Worm (Caenorhabditis elegans): ENCODE results near the gene F32H5.4.

F32H5.4 gene

ce11 chrV:13372821-13373220 is 12.5 kb downstream of the F32H5.4 start:
- TF ChIP-seq hmg-11 (tag; optimal IDR thresholded peaks at IDR 0.05): no peak
- peak; percentile 93 for TF ChIP-seq elt-2 (tag; optimal IDR thresholded peaks at IDR 0.05)
- TF ChIP-seq pqm-1 (tag; optimal IDR thresholded peaks at IDR 0.05): peak; percentile 66

DNA sequence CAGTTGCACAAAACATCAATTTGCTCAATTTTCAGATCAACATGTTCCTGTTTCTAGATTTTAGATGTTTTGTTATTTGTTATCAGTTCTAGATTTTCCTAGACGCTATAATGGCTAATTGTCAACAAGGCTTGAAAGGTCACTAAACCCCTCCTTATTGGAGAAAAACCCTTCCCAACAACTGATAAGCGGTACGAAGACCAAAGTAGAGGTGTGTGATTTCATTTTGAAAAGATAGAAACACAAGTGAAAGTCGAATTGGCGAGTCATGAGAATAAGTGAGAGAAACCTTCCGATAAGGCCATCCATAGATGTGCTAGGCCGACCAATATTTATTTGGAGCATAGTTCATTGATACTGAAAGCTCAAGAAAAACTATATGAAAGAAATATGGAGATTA is 13.3 kb downstream of the F32H5.4 start:
- TF ChIP-seq ceh-28 (tag; optimal IDR thresholded peaks at IDR 0.05) (no peak), elt-2 (tag; optimal IDR thresholded peaks at IDR 0.05) (peak; percentile 98), unc-62 (GFP tag; optimal IDR thresholded peaks at IDR 0.05) (no peak), pqm-1 (tag; optimal IDR thresholded peaks at IDR 0.05) (peak; percentile 70), jun-1 (tag; optimal IDR thresholded peaks at IDR 0.05) (peak; percentile 62), nhr-23 (tag; optimal IDR thresholded peaks at IDR 0.05) (peak; percentile 67), pha-4 (tag; optimal IDR thresholded peaks at IDR 0.05) (peak; percentile 64)

ce11 chrV:13374532-13374931 is 14.2 kb downstream of the F32H5.4 start:
- TF ChIP-seq fkh-2 (tag; optimal IDR thresholded peaks at IDR 0.05) (no peak), nhr-23 (tag; optimal IDR thresholded peaks at IDR 0.05) (peak; percentile 95), elt-2 (tag; optimal IDR thresholded peaks at IDR 0.05) (peak; percentile 31), lsy-12 (tag; optimal IDR thresholded peaks at IDR 0.05) (peak; percentile 18), nhr-43 (tag; optimal IDR thresholded peaks at IDR 0.05; ENCODE audit: poor library complexity, severe bottlenecking) (peak; percentile 49), tbx-2 (tag; optimal IDR thresholded peaks at IDR 0.05) (peak; percentile 6), unc-62 (GFP tag; optimal IDR thresholded peaks at IDR 0.05) (no peak), jun-1 (tag; optimal IDR thresholded peaks at IDR 0.05) (peak; percentile 16), ceh-9 (tag; optimal IDR thresholded peaks at IDR 0.05) (no peak), nfya-1 (tag; optimal IDR thresholded peaks at IDR 0.05; ENCODE audit: insufficient read depth) (no peak), aly-2 (tag; optimal IDR thresholded peaks at IDR 0.05) (no peak), fkh-10 (GFP tag; optimal IDR thresholded peaks at IDR 0.05) (no peak), ceh-28 (tag; optimal IDR thresholded peaks at IDR 0.05) (peak; percentile 56), lin-39 (tag; optimal IDR thresholded peaks at IDR 0.05) (no peak), nhr-25 (tag; optimal IDR thresholded peaks at IDR 0.05) (peak; percentile 93)

DNA sequence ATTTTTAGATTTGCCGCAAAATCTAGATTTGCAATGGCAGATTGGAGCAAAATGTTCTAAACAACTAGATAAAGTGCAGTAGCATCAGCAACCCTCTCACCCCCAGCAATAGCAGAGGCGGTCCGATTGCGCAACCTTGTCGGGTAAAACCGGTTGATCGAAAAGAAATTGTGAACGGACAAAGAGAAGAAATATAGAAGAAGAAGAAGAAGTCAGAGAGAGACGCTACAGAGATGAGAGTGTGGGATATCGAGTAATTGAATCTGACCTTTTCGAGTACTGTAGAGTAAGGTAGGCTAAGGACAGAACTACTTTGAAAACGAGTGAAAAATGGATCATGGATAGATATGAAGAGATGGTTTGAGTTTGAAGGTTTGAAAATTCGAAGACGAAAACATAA is 15.5 kb downstream of the F32H5.4 start:
- TF ChIP-seq nhr-43 (tag; optimal IDR thresholded peaks at IDR 0.05; ENCODE audit: poor library complexity, severe bottlenecking) (peak; percentile 33), pqm-1 (tag; optimal IDR thresholded peaks at IDR 0.05) (no peak), nfya-1 (tag; optimal IDR thresholded peaks at IDR 0.05; ENCODE audit: insufficient read depth) (peak; percentile 4), hmg-11 (tag; optimal IDR thresholded peaks at IDR 0.05) (no peak), snpc-4 (tag; optimal IDR thresholded peaks at IDR 0.05) (no peak), elt-1 (tag; optimal IDR thresholded peaks at IDR 0.05) (peak; percentile 27), jun-1 (tag; optimal IDR thresholded peaks at IDR 0.05) (no peak), R02D3.7 (tag; optimal IDR thresholded peaks at IDR 0.05) (peak; percentile 19), nhr-237 (tag; optimal IDR thresholded peaks at IDR 0.05) (no peak), lin-15B (tag; optimal IDR thresholded peaks at IDR 0.05) (no peak), nhr-23 (tag; optimal IDR thresholded peaks at IDR 0.05) (peak; percentile 34), ztf-11 (tag; optimal IDR thresholded peaks at IDR 0.05) (no peak), egl-5 (tag; optimal IDR thresholded peaks at IDR 0.05) (no peak), tbx-2 (tag; optimal IDR thresholded peaks at IDR 0.05) (no peak), nhr-25 (tag; optimal IDR thresholded peaks at IDR 0.05) (peak; percentile 82), lsy-12 (tag; optimal IDR thresholded peaks at IDR 0.05) (no peak), elt-2 (tag; optimal IDR thresholded peaks at IDR 0.05) (no peak), ceh-82 (tag; optimal IDR thresholded peaks at IDR 0.05) (no peak), ceh-28 (tag; optimal IDR thresholded peaks at IDR 0.05) (peak; percentile 18)

DNA sequence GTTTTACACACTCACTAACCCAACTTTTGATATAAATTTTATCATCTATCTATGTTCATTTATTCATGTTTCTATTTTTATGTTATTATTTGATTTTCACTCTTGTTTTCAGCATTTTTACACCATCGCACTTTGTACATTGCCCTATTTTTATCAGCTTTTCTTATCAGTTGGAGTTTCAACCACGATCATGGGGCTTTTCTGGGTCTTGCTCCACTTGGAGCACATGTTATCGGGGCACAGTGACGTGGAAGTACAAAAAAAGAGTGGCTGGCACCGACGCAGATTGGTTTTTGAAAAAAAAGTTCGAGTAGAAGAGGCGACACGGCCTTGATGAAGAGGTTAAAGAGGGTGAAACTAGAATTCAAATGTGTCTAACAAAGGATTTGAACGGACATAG is 16.8 kb downstream of the F32H5.4 start:
- TF ChIP-seq nhr-28 (tag; optimal IDR thresholded peaks at IDR 0.05): no peak
- TF ChIP-seq ceh-9 (tag; optimal IDR thresholded peaks at IDR 0.05): no peak
- TF ChIP-seq elt-3 (tag; optimal IDR thresholded peaks at IDR 0.05): no peak
- TF ChIP-seq nhr-25 (tag; optimal IDR thresholded peaks at IDR 0.05): peak; percentile 4
- TF ChIP-seq eor-1 (tag; optimal IDR thresholded peaks at IDR 0.05): no peak
- no peak for TF ChIP-seq lin-15B (tag; optimal IDR thresholded peaks at IDR 0.05)
- TF ChIP-seq pha-4 (tag; optimal IDR thresholded peaks at IDR 0.05): peak; percentile 57
- TF ChIP-seq tbx-2 (tag; optimal IDR thresholded peaks at IDR 0.05): no peak
- TF ChIP-seq lin-39 (tag; optimal IDR thresholded peaks at IDR 0.05): no peak
- no peak for TF ChIP-seq nhr-43 (tag; optimal IDR thresholded peaks at IDR 0.05; ENCODE audit: poor library complexity, severe bottlenecking)
- no peak for TF ChIP-seq lsy-12 (tag; optimal IDR thresholded peaks at IDR 0.05)
- no peak for TF ChIP-seq hmg-11 (tag; optimal IDR thresholded peaks at IDR 0.05)
- no peak for TF ChIP-seq nhr-77 (tag; optimal IDR thresholded peaks at IDR 0.05)
- TF ChIP-seq egl-5 (tag; optimal IDR thresholded peaks at IDR 0.05): no peak
- TF ChIP-seq ztf-11 (tag; optimal IDR thresholded peaks at IDR 0.05): no peak
- no peak for TF ChIP-seq ceh-82 (tag; optimal IDR thresholded peaks at IDR 0.05)
- TF ChIP-seq ZK546.5 (tag; optimal IDR thresholded peaks at IDR 0.05): no peak
- TF ChIP-seq daf-12 (tag; optimal IDR thresholded peaks at IDR 0.05): no peak
- peak; percentile 99 for TF ChIP-seq elt-2 (tag; optimal IDR thresholded peaks at IDR 0.05)
- TF ChIP-seq ztf-4 (tag; optimal IDR thresholded peaks at IDR 0.05): no peak
- TF ChIP-seq unc-62 (GFP tag; optimal IDR thresholded peaks at IDR 0.05): no peak
- TF ChIP-seq jun-1 (tag; optimal IDR thresholded peaks at IDR 0.05): peak; percentile 39
- TF ChIP-seq nhr-12 (tag; optimal IDR thresholded peaks at IDR 0.05): no peak
- TF ChIP-seq pqm-1 (tag; optimal IDR thresholded peaks at IDR 0.05): peak; percentile 96
- no peak for TF ChIP-seq nhr-11 (tag; optimal IDR thresholded peaks at IDR 0.05)
- TF ChIP-seq ama-1 (optimal IDR thresholded peaks at IDR 0.05): no peak
- TF ChIP-seq fkh-10 (GFP tag; optimal IDR thresholded peaks at IDR 0.05): no peak
- no peak for TF ChIP-seq aly-2 (tag; optimal IDR thresholded peaks at IDR 0.05)
- TF ChIP-seq fos-1 (tag; optimal IDR thresholded peaks at IDR 0.05): no peak
- no peak for TF ChIP-seq nhr-67 (tag; optimal IDR thresholded peaks at IDR 0.05)
- no peak for TF ChIP-seq skn-1 (tag; optimal IDR thresholded peaks at IDR 0.05)
